Worm (Caenorhabditis elegans) whole organism, L4/young adult: ENCODE results near the gene ncr-1.

ENCODE experiments used
- W03F9.2 ChIP-seq: fragments of 150-350 bp; optimal IDR thresholded peaks from 2 replicates; lab custom pipeline; 2014; ENCODE audit warnings: missing biosample characterization, missing genetic modification characterization
- dao-5 ChIP-seq: sonication (generic microtip); optimal IDR thresholded peaks from 2 replicates; lab custom pipeline; 2016; ENCODE audit warnings: missing genotype, missing genetic modification characterization, moderate library complexity, missing compliant biosample characterization
- him-1 ChIP-seq: sonication (generic microtip); optimal IDR thresholded peaks from 2 replicates; lab custom pipeline; 2016; ENCODE audit warnings: missing genotype, missing genetic modification reagents, missing genetic modification characterization, missing compliant biosample characterization

- TF ChIP-seq him-1 (tag; lab: Kevin White, UChicago) (no peak), dao-5 (tag; lab: Kevin White, UChicago) (no peak), W03F9.2 (tag; lab: Kevin White, UChicago) (no peak)
Measured at ce11 chrX:4532160-4532741, 43.6 kb upstream of the ncr-1 start, which contains the start of gene nhr-35.
